Worm (Caenorhabditis elegans): Measurements from ENCODE around the gene Y39A1A.2.
A peak's percentile ranks its signal among the peaks of the same experiment; 100 is the strongest.

DNA sequence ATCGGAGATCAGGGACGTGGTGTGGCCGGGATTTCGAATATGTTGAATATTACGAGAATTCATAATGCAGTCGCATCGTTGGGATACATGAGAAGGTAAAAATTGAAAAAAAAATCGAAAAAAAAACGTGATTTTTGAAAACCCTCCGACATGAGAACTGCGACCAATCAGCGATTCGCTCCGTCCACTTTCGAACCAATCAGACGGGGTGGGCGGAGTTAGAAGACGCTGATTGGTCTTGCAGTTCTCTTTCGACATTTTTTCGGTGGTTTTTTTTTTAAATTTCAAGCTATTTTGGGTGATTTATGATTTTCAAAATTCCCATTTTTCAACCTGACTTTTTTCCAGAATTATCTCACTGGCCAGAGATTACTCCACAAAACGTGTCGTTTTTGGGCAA, 34.1 kb downstream of the Y39A1A.2 start:
- no peak for TF ChIP-seq unc-62 (GFP tag; optimal IDR thresholded peaks at IDR 0.05)
- no peak for TF ChIP-seq lsy-12 (tag; optimal IDR thresholded peaks at IDR 0.05)
- peak; percentile 71 for TF ChIP-seq nfya-1 (tag; optimal IDR thresholded peaks at IDR 0.05; ENCODE audit: insufficient read depth)
- no peak for TF ChIP-seq fkh-10 (GFP tag; optimal IDR thresholded peaks at IDR 0.05)
- no peak for TF ChIP-seq R02D3.7 (tag; optimal IDR thresholded peaks at IDR 0.05)
- no peak for TF ChIP-seq ama-1 (optimal IDR thresholded peaks at IDR 0.05)
- TF ChIP-seq fos-1 (tag; optimal IDR thresholded peaks at IDR 0.05), result no peak
- no peak for TF ChIP-seq lin-39 (tag; optimal IDR thresholded peaks at IDR 0.05)
- TF ChIP-seq aly-2 (tag; optimal IDR thresholded peaks at IDR 0.05), result no peak
- no peak for TF ChIP-seq elt-3 (tag; optimal IDR thresholded peaks at IDR 0.05)
- no peak for TF ChIP-seq nhr-77 (tag; optimal IDR thresholded peaks at IDR 0.05)
- TF ChIP-seq nhr-23 (tag; optimal IDR thresholded peaks at IDR 0.05), result no peak
